Fruit fly (Drosophila melanogaster) whole organism, prepupa: ENCODE data around the gene Pvr.

Experiments
- CG10631 ChIP-seq: fragments of 200-800 bp; sonication (Bioruptor generic); optimal IDR thresholded peaks from 2 replicates; lab custom pipeline; 2016; ENCODE audit warnings: missing biosample characterization, missing genetic modification characterization
- CG11902 ChIP-seq: fragments of 200-800 bp; sonication (Bioruptor generic); optimal IDR thresholded peaks from 3 replicates; lab custom pipeline; 2016; ENCODE audit warnings: missing biosample characterization, missing genetic modification characterization
- CG16779 ChIP-seq: fragments of 200-800 bp; sonication (Bioruptor generic); optimal IDR thresholded peaks from 3 replicates; lab custom pipeline; 2017; ENCODE audit warnings: missing biosample characterization, mild to moderate bottlenecking, missing genetic modification characterization
- CG8119 ChIP-seq: fragments of 200-800 bp; sonication (Bioruptor generic); IDR thresholded peaks from 3 replicates; pipeline ENCODE4 v1.3.6; 2022; ENCODE audit warnings: missing biosample characterization, missing genetic modification characterization
- Ets21C ChIP-seq: fragments of 200-800 bp; sonication (Bioruptor generic); optimal IDR thresholded peaks from 3 replicates; lab custom pipeline; 2016; ENCODE audit warnings: missing biosample characterization, missing genetic modification characterization
- Hr38 ChIP-seq: sonication (Bioruptor generic); optimal IDR thresholded peaks from 2 replicates; lab custom pipeline; 2016; ENCODE audit warnings: missing biosample characterization, missing genetic modification characterization
- Met ChIP-seq: fragments of 200-800 bp; sonication (Bioruptor generic); optimal IDR thresholded peaks from 3 replicates; lab custom pipeline; 2016; ENCODE audit warnings: missing biosample characterization, missing genetic modification characterization
- dac ChIP-seq: fragments of 200-800 bp; sonication (Bioruptor generic); optimal IDR thresholded peaks from 2 replicates; lab custom pipeline; 2017; ENCODE audit warnings: missing biosample characterization, mild to moderate bottlenecking, missing genetic modification characterization
- fd85E ChIP-seq: fragments of 200-800 bp; sonication (Bioruptor generic); optimal IDR thresholded peaks from 3 replicates; lab custom pipeline; 2016; ENCODE audit warnings: missing biosample characterization, missing genetic modification characterization
- fkh ChIP-seq: fragments of 200-800 bp; sonication (Bioruptor generic); optimal IDR thresholded peaks from 3 replicates; lab custom pipeline; 2017; ENCODE audit warnings: missing biosample characterization, mild to moderate bottlenecking, missing genetic modification characterization, moderate library complexity
- lz ChIP-seq: fragments of 200-800 bp; sonication (Bioruptor generic); optimal IDR thresholded peaks from 3 replicates; lab custom pipeline; 2016; ENCODE audit warnings: missing biosample characterization, missing genetic modification characterization

DNA sequence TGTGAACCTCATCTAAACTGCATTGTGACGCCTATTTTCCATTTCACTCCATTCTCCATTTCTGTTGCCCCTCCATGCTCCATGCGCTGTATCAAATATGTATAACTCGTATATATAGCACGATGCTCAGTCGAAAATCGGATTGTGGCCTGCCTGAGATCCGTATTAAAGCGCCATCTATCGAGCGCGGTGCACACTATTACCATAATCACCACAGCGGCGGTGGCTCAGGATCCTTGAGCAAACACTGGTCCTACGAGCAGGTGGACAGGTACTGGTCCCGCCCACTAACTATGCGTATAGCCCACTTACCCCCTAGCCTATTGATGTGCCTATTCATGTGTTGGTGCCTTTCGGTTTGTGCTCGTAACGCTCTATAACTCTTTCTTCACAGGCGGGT lies 54.7 kb downstream of the Pvr start:
- TF ChIP-seq CG8119 (no peak), lz (no peak), CG16779 (tag; lab: Kevin White, UChicago) (no peak), fkh (GFP tag; lab: Kevin White, UChicago) (no peak), fd85E (GFP tag; lab: Kevin White, UChicago) (no peak), Met (no peak), Ets21C (GFP tag; lab: Kevin White, UChicago) (no peak), dac (no peak), Hr38 (GFP tag; lab: Kevin White, UChicago) (no peak), CG11902 (GFP tag; lab: Kevin White, UChicago) (no peak), CG10631 (no peak)
